Worm (Caenorhabditis elegans) whole organism, L1 larva: ENCODE data around the gene seld-1.

Experiments
- C04F5.9 ChIP-seq: sonication (generic microtip); optimal IDR thresholded peaks from 2 replicates; lab custom pipeline; 2016; ENCODE audit warnings: missing genetic modification characterization, missing compliant biosample characterization
- C16A3.4 ChIP-seq: fragments of 150-350 bp; optimal IDR thresholded peaks from 2 replicates; lab custom pipeline; 2014; ENCODE audit warnings: missing biosample characterization, missing genetic modification characterization
- C34B4.2 ChIP-seq: sonication (generic microtip); optimal IDR thresholded peaks from 2 replicates; lab custom pipeline; 2017; ENCODE audit warnings: mild to moderate bottlenecking, missing genetic modification characterization, missing compliant biosample characterization
- F16B12.6 ChIP-seq: fragments of 150-350 bp; optimal IDR thresholded peaks from 2 replicates; lab custom pipeline; 2014; ENCODE audit warnings: missing biosample characterization, missing genetic modification characterization
- aha-1 ChIP-seq: fragments of 150-350 bp; optimal IDR thresholded peaks from 2 replicates; lab custom pipeline; 2014; ENCODE audit warnings: missing biosample characterization, missing genetic modification characterization
- alr-1 ChIP-seq: fragments of 200-800 bp; sonication (Bioruptor generic); optimal IDR thresholded peaks from 2 replicates; lab custom pipeline; 2018; ENCODE audit warnings: borderline replicate concordance, mild to moderate bottlenecking, missing genetic modification characterization, missing compliant biosample characterization
- aly-2 ChIP-seq: fragments of 150-350 bp; optimal IDR thresholded peaks from 2 replicates; lab custom pipeline; 2014; ENCODE audit warnings: missing biosample characterization, missing genetic modification characterization
- ama-1 ChIP-seq: fragments of 150-350 bp; optimal IDR thresholded peaks from 2 replicates; lab custom pipeline; 2014
- blmp-1 ChIP-seq: fragments of 150-350 bp; optimal IDR thresholded peaks from 2 replicates; lab custom pipeline; 2014; ENCODE audit warnings: missing biosample characterization, missing genetic modification characterization
- ceh-82 ChIP-seq, 3 experiments: fragments of 150-350 bp in 1 of 3; sonication (generic microtip) in 2 of 3; optimal IDR thresholded peaks; 2 replicates each; lab custom pipeline; 2014 to 2017; ENCODE audit warnings: missing biosample characterization in 3 of 3, missing genetic modification characterization in 3 of 3
- ceh-88 ChIP-seq: fragments of 200-800 bp; sonication (Bioruptor generic); IDR thresholded peaks from 2 replicates; pipeline ENCODE4 v1.3.6; 2022; ENCODE audit warnings: missing genetic modification characterization, missing compliant biosample characterization
- ces-1 ChIP-seq: fragments of 150-350 bp; optimal IDR thresholded peaks from 2 replicates; lab custom pipeline; 2014; ENCODE audit warnings: missing biosample characterization, missing genetic modification reagents, missing genetic modification characterization
- dpl-1 ChIP-seq, 3 experiments: fragments of 150-350 bp in 2 of 3; sonication (generic microtip) in 1 of 3; optimal IDR thresholded peaks; 2 replicates each; lab custom pipeline; 2014 to 2017; ENCODE audit warnings: missing biosample characterization in 3 of 3, missing genetic modification characterization in 3 of 3, missing genetic modification reagents in 3 of 3
- dsc-1 ChIP-seq: sonication (generic microtip); optimal IDR thresholded peaks from 2 replicates; lab custom pipeline; 2016; ENCODE audit warnings: mild to moderate bottlenecking, missing genetic modification characterization, missing compliant biosample characterization
- efl-1 ChIP-seq, 4 experiments: fragments of 150-350 bp; optimal IDR thresholded peaks in 3 of 4; peaks in 1 of 4; 1 replicate in 1 of 4; 2 replicates in 3 of 4; lab custom pipeline; 2014; ENCODE audit warnings: missing biosample characterization in 2 of 4, missing genetic modification characterization in 2 of 4, missing genetic modification reagents in 2 of 4
- efl-3 ChIP-seq: fragments of 200-800 bp; sonication (Bioruptor generic); optimal IDR thresholded peaks from 2 replicates; lab custom pipeline; 2018; ENCODE audit warnings: mild to moderate bottlenecking, missing genetic modification characterization, missing compliant biosample characterization
- fkh-10 ChIP-seq: sonication (generic microtip); optimal IDR thresholded peaks from 2 replicates; lab custom pipeline; 2017; ENCODE audit warnings: missing biosample characterization, missing genetic modification reagents, missing genetic modification characterization
- grh-1 ChIP-seq: fragments of 200-800 bp; sonication (Bioruptor generic); IDR thresholded peaks from 2 replicates; pipeline ENCODE4 v1.3.6; 2022; ENCODE audit warnings: missing genetic modification reagents, missing genetic modification characterization, missing compliant biosample characterization
- hlh-17 ChIP-seq: fragments of 200-800 bp; sonication (Bioruptor generic); optimal IDR thresholded peaks from 2 replicates; lab custom pipeline; 2018; ENCODE audit warnings: missing genetic modification characterization, mild to moderate bottlenecking, missing compliant biosample characterization, moderate library complexity, borderline replicate concordance
- lin-15B ChIP-seq: fragments of 150-350 bp; sonication (generic microtip); optimal IDR thresholded peaks from 3 replicates; lab custom pipeline; 2014; ENCODE audit warnings: missing biosample characterization, missing genetic modification characterization
- lin-35 ChIP-seq, 2 experiments: fragments of 150-350 bp; optimal IDR thresholded peaks; 2 replicates each; lab custom pipeline; 2014; ENCODE audit warnings: missing biosample characterization in 2 of 2, missing genetic modification characterization in 2 of 2, missing genetic modification reagents in 2 of 2
- lsy-2 ChIP-seq, 2 experiments: fragments of 150-350 bp; optimal IDR thresholded peaks; 2 replicates each; lab custom pipeline; 2014; ENCODE audit warnings: missing biosample characterization in 2 of 2, missing genetic modification characterization in 2 of 2
- mab-9 ChIP-seq: fragments of 200-800 bp; sonication (Bioruptor generic); IDR thresholded peaks from 2 replicates; pipeline ENCODE4 v1.3.6; 2022; ENCODE audit warnings: missing genetic modification reagents, missing genetic modification characterization, missing compliant biosample characterization
- mdl-1 ChIP-seq, 2 experiments: fragments of 150-350 bp; optimal IDR thresholded peaks; 2 replicates each; lab custom pipeline; 2014 to 2017; ENCODE audit warnings: missing biosample characterization in 2 of 2, missing genetic modification characterization in 2 of 2, inconsistent platforms in 1 of 2
- mep-1 ChIP-seq: fragments of 150-350 bp; optimal IDR thresholded peaks from 2 replicates; lab custom pipeline; 2014; ENCODE audit warnings: missing biosample characterization, missing genetic modification characterization
- nhr-12 ChIP-seq: sonication (generic microtip); optimal IDR thresholded peaks from 2 replicates; lab custom pipeline; 2017; ENCODE audit warnings: missing biosample characterization, missing genetic modification characterization
- nhr-19 ChIP-seq: fragments of 200-800 bp; sonication (Bioruptor generic); conservative IDR thresholded peaks from 2 replicates; pipeline ENCODE4 v1.3.6; 2022; ENCODE audit warnings: missing genetic modification characterization, missing compliant biosample characterization
- nhr-237 ChIP-seq: fragments of 150-350 bp; optimal IDR thresholded peaks from 2 replicates; lab custom pipeline; 2014; ENCODE audit warnings: missing biosample characterization, missing genetic modification characterization
- nhr-47 ChIP-seq: sonication (generic microtip); optimal IDR thresholded peaks from 2 replicates; lab custom pipeline; 2016; ENCODE audit warnings: mild to moderate bottlenecking, missing genetic modification characterization, moderate library complexity, missing compliant biosample characterization
- nhr-71 ChIP-seq: sonication (generic microtip); optimal IDR thresholded peaks from 2 replicates; lab custom pipeline; 2016; ENCODE audit warnings: mild to moderate bottlenecking, missing genetic modification characterization, moderate library complexity, missing compliant biosample characterization
- nhr-76 ChIP-seq: sonication (generic microtip); optimal IDR thresholded peaks from 2 replicates; lab custom pipeline; 2017; ENCODE audit warnings: missing biosample characterization, missing genetic modification characterization
- nhr-84 ChIP-seq: sonication (generic microtip); optimal IDR thresholded peaks from 2 replicates; lab custom pipeline; 2017; ENCODE audit warnings: missing biosample characterization, missing genetic modification characterization
- pag-3 ChIP-seq: sonication (generic microtip); optimal IDR thresholded peaks from 2 replicates; lab custom pipeline; 2017; ENCODE audit warnings: missing genetic modification characterization, mild to moderate bottlenecking, missing compliant biosample characterization, antibody characterized with exemption, borderline replicate concordance; ENCODE audit not compliant: insufficient read depth
- pqm-1 ChIP-seq: sonication (generic microtip); optimal IDR thresholded peaks from 3 replicates; lab custom pipeline; 2017; ENCODE audit warnings: missing biosample characterization, missing genetic modification characterization
- skn-1 ChIP-seq: fragments of 150-350 bp; optimal IDR thresholded peaks from 2 replicates; lab custom pipeline; 2014; ENCODE audit warnings: missing biosample characterization, missing genetic modification characterization
- snu-23 ChIP-seq: sonication (generic microtip); optimal IDR thresholded peaks from 2 replicates; lab custom pipeline; 2016; ENCODE audit warnings: missing genetic modification characterization, missing compliant biosample characterization
- sup-37 ChIP-seq: fragments of 200-800 bp; sonication (Bioruptor generic); optimal IDR thresholded peaks from 2 replicates; lab custom pipeline; 2018; ENCODE audit warnings: mild to moderate bottlenecking, missing genetic modification characterization, missing compliant biosample characterization
- tbx-2 ChIP-seq: sonication (generic microtip); optimal IDR thresholded peaks from 2 replicates; lab custom pipeline; 2016; ENCODE audit warnings: missing genetic modification characterization, missing compliant biosample characterization
- tlp-1 ChIP-seq: fragments of 150-350 bp; optimal IDR thresholded peaks from 2 replicates; lab custom pipeline; 2014; ENCODE audit warnings: missing biosample characterization, missing genetic modification characterization
- unc-62 ChIP-seq: fragments of 150-350 bp; optimal IDR thresholded peaks from 2 replicates; lab custom pipeline; 2014; ENCODE audit warnings: missing biosample characterization, missing genetic modification reagents, missing genetic modification characterization
- unc-86 ChIP-seq: sonication (generic microtip); optimal IDR thresholded peaks from 2 replicates; lab custom pipeline; 2016; ENCODE audit warnings: missing genetic modification characterization, missing compliant biosample characterization
- unc-98 ChIP-seq: fragments of 200-800 bp; sonication (Bioruptor generic); IDR thresholded peaks from 2 replicates; pipeline ENCODE4 v1.3.6; 2022; ENCODE audit warnings: missing genetic modification characterization, missing compliant biosample characterization
- vab-15 ChIP-seq: sonication (generic microtip); optimal IDR thresholded peaks from 2 replicates; lab custom pipeline; 2017; ENCODE audit warnings: missing genotype, mild to moderate bottlenecking, missing genetic modification characterization, missing compliant biosample characterization
- zag-1 ChIP-seq: fragments of 150-350 bp; optimal IDR thresholded peaks from 2 replicates; lab custom pipeline; 2014; ENCODE audit warnings: missing biosample characterization, missing genetic modification characterization
- zip-4 ChIP-seq: fragments of 200-800 bp; sonication (Bioruptor generic); optimal IDR thresholded peaks from 2 replicates; lab custom pipeline; 2018; ENCODE audit warnings: mild to moderate bottlenecking, missing genetic modification characterization, moderate library complexity, missing compliant biosample characterization
- ztf-4 ChIP-seq: fragments of 150-350 bp; optimal IDR thresholded peaks from 2 replicates; lab custom pipeline; 2014; ENCODE audit warnings: missing biosample characterization, missing genetic modification characterization

Gene seld-1

ce11 chrIV:13510049-13510448, 4.8 kb downstream of the seld-1 start (continued):
- no peak for TF ChIP-seq vab-15 (tag; lab: Kevin White, UChicago)
- TF ChIP-seq dsc-1 (tag; lab: Kevin White, UChicago) = no peak

ce11 chrIV:13512112-13512569, 6.9 kb downstream of the seld-1 start, which contains the start of gene puf-3:
puf-3 (minus strand) TSS chrIV:13512162.
- no peak for TF ChIP-seq nhr-19 (GFP tag; lab: Robert Waterston, UW)
- no peak for TF ChIP-seq aha-1
- no peak for TF ChIP-seq C04F5.9 (tag; lab: Kevin White, UChicago)
- no peak for TF ChIP-seq lsy-2 (tag; optimal IDR thresholded peaks at IDR 0.05; lab: Kevin White, UChicago)

ce11 chrIV:13513010-13513409, 7.8 kb downstream of the seld-1 start:
- no peak for TF ChIP-seq ceh-82 (tag; optimal IDR thresholded peaks at IDR 0.05; lab: Kevin White, UChicago)
- no peak for TF ChIP-seq blmp-1 (tag; lab: Kevin White, UChicago)
- no peak for TF ChIP-seq efl-3 (GFP tag; lab: Kevin White, UChicago)
- TF ChIP-seq unc-62 (GFP tag; lab: Kevin White, UChicago) = no peak
- no peak for TF ChIP-seq zip-4

ce11 chrIV:13521785-13522184, 16.5 kb downstream of the seld-1 start, which contains the start of gene dcap-2:
dcap-2 (minus strand) TSS chrIV:13521870.
- TF ChIP-seq lin-35 (GFP tag; optimal IDR thresholded peaks at IDR 0.05; lab: Kevin White, UChicago) (peak in 1 of 2 experiments; percentile 47), ces-1 (GFP tag; lab: Kevin White, UChicago) (no peak), mep-1 (tag; lab: Kevin White, UChicago) (peak; percentile 14), pag-3 (tag; lab: Kevin White, UChicago) (no peak), tbx-2 (tag; lab: Kevin White, UChicago) (no peak), ztf-4 (tag; lab: Kevin White, UChicago) (no peak), nhr-237 (tag; lab: Kevin White, UChicago) (no peak), nhr-12 (no peak), lsy-2 (tag; optimal IDR thresholded peaks at IDR 0.05; lab: Kevin White, UChicago) (peak in 1 of 2 experiments; percentile 49), fkh-10 (GFP tag; lab: Kevin White, UChicago) (no peak), nhr-47 (tag; lab: Kevin White, UChicago) (no peak), nhr-84 (tag; lab: Kevin White, UChicago) (no peak), unc-62 (GFP tag; lab: Kevin White, UChicago) (no peak), mab-9 (GFP tag; lab: Robert Waterston, UW) (no peak), alr-1 (no peak), aha-1 (no peak), ama-1 (lab: Kevin White, UChicago) (no peak), C16A3.4 (tag; lab: Kevin White, UChicago) (peak; percentile 5), unc-98 (GFP tag; lab: Robert Waterston, UW) (no peak), skn-1 (tag; lab: Kevin White, UChicago) (no peak), mdl-1 (tag; optimal IDR thresholded peaks at IDR 0.05; lab: Kevin White, UChicago) (no peak), C04F5.9 (tag; lab: Kevin White, UChicago) (no peak), aly-2 (no peak), nhr-71 (tag; lab: Kevin White, UChicago) (no peak), hlh-17 (GFP tag; lab: Kevin White, UChicago) (no peak), snu-23 (no peak), pqm-1 (tag; lab: Kevin White, UChicago) (no peak), unc-86 (no peak), sup-37 (GFP tag; lab: Kevin White, UChicago) (no peak), efl-1 (optimal IDR thresholded peaks at IDR 0.05; lab: Kevin White, UChicago) (peak in 1 of 2 experiments; percentile 6), efl-1 (GFP tag; optimal IDR thresholded peaks at IDR 0.05 in 1 of 2; lab: Kevin White, UChicago) (peak in 1 of 2 experiments; percentile 4), C34B4.2 (tag; lab: Kevin White, UChicago) (no peak), nhr-76 (tag; lab: Kevin White, UChicago) (no peak), blmp-1 (tag; lab: Kevin White, UChicago) (peak; percentile 29), zag-1 (no peak), ceh-88 (GFP tag; lab: Robert Waterston, UW) (no peak), lin-15B (tag; lab: Kevin White, UChicago) (no peak), grh-1 (GFP tag; lab: Robert Waterston, UW) (no peak), zip-4 (no peak), dsc-1 (tag; lab: Kevin White, UChicago) (no peak), tlp-1 (tag; lab: Kevin White, UChicago) (no peak), F16B12.6 (tag; lab: Kevin White, UChicago) (no peak), dpl-1 (GFP tag; optimal IDR thresholded peaks at IDR 0.05; lab: Kevin White, UChicago) (peak in 1 of 3 experiments; percentile 21)
